Worm (Caenorhabditis elegans) whole organism, L1 larva: ENCODE data around the gene clec-68.

Experiments
- aha-1 ChIP-seq: fragments of 150-350 bp; optimal IDR thresholded peaks from 2 replicates; lab custom pipeline; 2014; ENCODE audit warnings: missing biosample characterization, missing genetic modification characterization
- aly-2 ChIP-seq: fragments of 150-350 bp; optimal IDR thresholded peaks from 2 replicates; lab custom pipeline; 2014; ENCODE audit warnings: missing biosample characterization, missing genetic modification characterization
- ama-1 ChIP-seq: fragments of 150-350 bp; optimal IDR thresholded peaks from 2 replicates; lab custom pipeline; 2014
- ceh-63 ChIP-seq: fragments of 200-800 bp; sonication (Bioruptor generic); optimal IDR thresholded peaks from 2 replicates; lab custom pipeline; 2018; ENCODE audit warnings: mild to moderate bottlenecking, missing genetic modification characterization, missing compliant biosample characterization
- ceh-88 ChIP-seq: fragments of 200-800 bp; sonication (Bioruptor generic); IDR thresholded peaks from 2 replicates; pipeline ENCODE4 v1.3.6; 2022; ENCODE audit warnings: missing genetic modification characterization, missing compliant biosample characterization
- dpl-1 ChIP-seq, 3 experiments: fragments of 150-350 bp in 2 of 3; sonication (generic microtip) in 1 of 3; optimal IDR thresholded peaks; 2 replicates each; lab custom pipeline; 2014 to 2017; ENCODE audit warnings: missing biosample characterization in 3 of 3, missing genetic modification characterization in 3 of 3, missing genetic modification reagents in 3 of 3
- dsc-1 ChIP-seq: sonication (generic microtip); optimal IDR thresholded peaks from 2 replicates; lab custom pipeline; 2016; ENCODE audit warnings: mild to moderate bottlenecking, missing genetic modification characterization, missing compliant biosample characterization
- efl-1 ChIP-seq, 4 experiments: fragments of 150-350 bp; optimal IDR thresholded peaks in 3 of 4; peaks in 1 of 4; 1 replicate in 1 of 4; 2 replicates in 3 of 4; lab custom pipeline; 2014; ENCODE audit warnings: missing biosample characterization in 2 of 4, missing genetic modification characterization in 2 of 4, missing genetic modification reagents in 2 of 4
- efl-3 ChIP-seq: fragments of 200-800 bp; sonication (Bioruptor generic); optimal IDR thresholded peaks from 2 replicates; lab custom pipeline; 2018; ENCODE audit warnings: mild to moderate bottlenecking, missing genetic modification characterization, missing compliant biosample characterization
- egl-13 ChIP-seq: sonication (generic microtip); optimal IDR thresholded peaks from 2 replicates; lab custom pipeline; 2016; ENCODE audit warnings: missing genotype, missing genetic modification reagents, missing genetic modification characterization, missing compliant biosample characterization
- egl-27 ChIP-seq, 2 experiments: fragments of 150-350 bp in 1 of 2; sonication (generic microtip); optimal IDR thresholded peaks; 3 replicates each; lab custom pipeline; 2017 to 2018; ENCODE audit warnings: missing biosample characterization in 2 of 2, missing genetic modification characterization in 2 of 2, missing genetic modification reagents in 2 of 2
- elt-2 ChIP-seq: sonication (generic microtip); optimal IDR thresholded peaks from 2 replicates; lab custom pipeline; 2016; ENCODE audit warnings: missing genetic modification characterization, mild to moderate bottlenecking, inconsistent platforms, missing compliant biosample characterization, missing genetic modification reagents
- elt-3 ChIP-seq, 6 experiments: fragments of 150-350 bp in 1 of 6; sonication (generic microtip); optimal IDR thresholded peaks; 2 replicates each; lab custom pipeline; 2017 to 2018; ENCODE audit warnings: missing biosample characterization in 6 of 6, missing genetic modification characterization in 6 of 6, inconsistent platforms in 1 of 6
- fkh-4 ChIP-seq: sonication (generic microtip); optimal IDR thresholded peaks from 2 replicates; lab custom pipeline; 2016; ENCODE audit warnings: missing compliant biosample characterization, missing genetic modification characterization, borderline replicate concordance
- hlh-4 ChIP-seq: sonication (generic microtip); optimal IDR thresholded peaks from 2 replicates; lab custom pipeline; 2016; ENCODE audit warnings: mild to moderate bottlenecking, missing genetic modification characterization, missing compliant biosample characterization
- irx-1 ChIP-seq: sonication (generic microtip); optimal IDR thresholded peaks from 2 replicates; lab custom pipeline; 2016; ENCODE audit warnings: missing genetic modification characterization, missing compliant biosample characterization
- lin-15B ChIP-seq: fragments of 150-350 bp; sonication (generic microtip); optimal IDR thresholded peaks from 3 replicates; lab custom pipeline; 2014; ENCODE audit warnings: missing biosample characterization, missing genetic modification characterization
- lin-39 ChIP-seq: fragments of 150-350 bp; optimal IDR thresholded peaks from 2 replicates; lab custom pipeline; 2014; ENCODE audit warnings: missing biosample characterization, missing genetic modification reagents, missing genetic modification characterization
- lsy-2 ChIP-seq, 2 experiments: fragments of 150-350 bp; optimal IDR thresholded peaks; 2 replicates each; lab custom pipeline; 2014; ENCODE audit warnings: missing biosample characterization in 2 of 2, missing genetic modification characterization in 2 of 2
- mab-9 ChIP-seq: fragments of 200-800 bp; sonication (Bioruptor generic); IDR thresholded peaks from 2 replicates; pipeline ENCODE4 v1.3.6; 2022; ENCODE audit warnings: missing genetic modification reagents, missing genetic modification characterization, missing compliant biosample characterization
- mef-2 ChIP-seq: fragments of 150-350 bp; optimal IDR thresholded peaks from 2 replicates; lab custom pipeline; 2014; ENCODE audit warnings: missing biosample characterization, missing genetic modification characterization
- mep-1 ChIP-seq: fragments of 150-350 bp; optimal IDR thresholded peaks from 2 replicates; lab custom pipeline; 2014; ENCODE audit warnings: missing biosample characterization, missing genetic modification characterization
- nhr-19 ChIP-seq: fragments of 200-800 bp; sonication (Bioruptor generic); conservative IDR thresholded peaks from 2 replicates; pipeline ENCODE4 v1.3.6; 2022; ENCODE audit warnings: missing genetic modification characterization, missing compliant biosample characterization
- nhr-47 ChIP-seq: sonication (generic microtip); optimal IDR thresholded peaks from 2 replicates; lab custom pipeline; 2016; ENCODE audit warnings: mild to moderate bottlenecking, missing genetic modification characterization, moderate library complexity, missing compliant biosample characterization
- nhr-71 ChIP-seq: sonication (generic microtip); optimal IDR thresholded peaks from 2 replicates; lab custom pipeline; 2016; ENCODE audit warnings: mild to moderate bottlenecking, missing genetic modification characterization, moderate library complexity, missing compliant biosample characterization
- nhr-76 ChIP-seq: sonication (generic microtip); optimal IDR thresholded peaks from 2 replicates; lab custom pipeline; 2017; ENCODE audit warnings: missing biosample characterization, missing genetic modification characterization
- nhr-77 ChIP-seq: fragments of 150-350 bp; optimal IDR thresholded peaks from 2 replicates; lab custom pipeline; 2014; ENCODE audit warnings: missing biosample characterization, missing genetic modification characterization
- nhr-84 ChIP-seq: sonication (generic microtip); optimal IDR thresholded peaks from 2 replicates; lab custom pipeline; 2017; ENCODE audit warnings: missing biosample characterization, missing genetic modification characterization
- nhr-85 ChIP-seq: sonication (generic microtip); peaks from one replicate; lab custom pipeline; 2016; ENCODE audit warnings: missing genetic modification characterization, inconsistent platforms, missing compliant biosample characterization
- pax-3 ChIP-seq: fragments of 200-800 bp; sonication (Bioruptor generic); optimal IDR thresholded peaks from 2 replicates; lab custom pipeline; 2018; ENCODE audit warnings: mild to moderate bottlenecking, missing genetic modification characterization, moderate library complexity, missing compliant biosample characterization
- rnt-1 ChIP-seq: sonication (generic microtip); optimal IDR thresholded peaks from 2 replicates; lab custom pipeline; 2016; ENCODE audit warnings: mild to moderate bottlenecking, missing genetic modification characterization, moderate library complexity, missing compliant biosample characterization
- snu-23 ChIP-seq: sonication (generic microtip); optimal IDR thresholded peaks from 2 replicates; lab custom pipeline; 2016; ENCODE audit warnings: missing genetic modification characterization, missing compliant biosample characterization
- sox-4 ChIP-seq: sonication (generic microtip); optimal IDR thresholded peaks from 2 replicates; lab custom pipeline; 2016; ENCODE audit warnings: missing genetic modification characterization, missing compliant biosample characterization
- sup-37 ChIP-seq: fragments of 200-800 bp; sonication (Bioruptor generic); optimal IDR thresholded peaks from 2 replicates; lab custom pipeline; 2018; ENCODE audit warnings: mild to moderate bottlenecking, missing genetic modification characterization, missing compliant biosample characterization
- tlp-1 ChIP-seq: fragments of 150-350 bp; optimal IDR thresholded peaks from 2 replicates; lab custom pipeline; 2014; ENCODE audit warnings: missing biosample characterization, missing genetic modification characterization
- unc-86 ChIP-seq: sonication (generic microtip); optimal IDR thresholded peaks from 2 replicates; lab custom pipeline; 2016; ENCODE audit warnings: missing genetic modification characterization, missing compliant biosample characterization
- unc-98 ChIP-seq: fragments of 200-800 bp; sonication (Bioruptor generic); IDR thresholded peaks from 2 replicates; pipeline ENCODE4 v1.3.6; 2022; ENCODE audit warnings: missing genetic modification characterization, missing compliant biosample characterization
- vab-15 ChIP-seq: sonication (generic microtip); optimal IDR thresholded peaks from 2 replicates; lab custom pipeline; 2017; ENCODE audit warnings: missing genotype, mild to moderate bottlenecking, missing genetic modification characterization, missing compliant biosample characterization
- ztf-11 ChIP-seq, 2 experiments: sonication (generic microtip); optimal IDR thresholded peaks; 2 replicates each; lab custom pipeline; 2016 to 2017; ENCODE audit warnings: missing genetic modification characterization in 2 of 2, missing biosample characterization in 1 of 2, missing compliant biosample characterization in 1 of 2

clec-68 gene

ce11 chrIV:3885369-3885768 is 40.8 kb upstream of the clec-68 start, which contains the start of gene oac-22:
Gene oac-22 (plus strand): TSS chrIV:3885669.
- TF ChIP-seq vab-15 (tag; lab: Kevin White, UChicago) (no peak), nhr-84 (tag; lab: Kevin White, UChicago) (no peak), rnt-1 (tag; lab: Kevin White, UChicago) (no peak), lsy-2 (tag; optimal IDR thresholded peaks at IDR 0.05; lab: Kevin White, UChicago) (no peak), sox-4 (no peak), nhr-19 (GFP tag; lab: Robert Waterston, UW) (no peak), elt-3 (tag; optimal IDR thresholded peaks at IDR 0.05; lab: Kevin White, UChicago) (no peak)
- TF ChIP-seq, all 84 proteins: peak for 0

DNA sequence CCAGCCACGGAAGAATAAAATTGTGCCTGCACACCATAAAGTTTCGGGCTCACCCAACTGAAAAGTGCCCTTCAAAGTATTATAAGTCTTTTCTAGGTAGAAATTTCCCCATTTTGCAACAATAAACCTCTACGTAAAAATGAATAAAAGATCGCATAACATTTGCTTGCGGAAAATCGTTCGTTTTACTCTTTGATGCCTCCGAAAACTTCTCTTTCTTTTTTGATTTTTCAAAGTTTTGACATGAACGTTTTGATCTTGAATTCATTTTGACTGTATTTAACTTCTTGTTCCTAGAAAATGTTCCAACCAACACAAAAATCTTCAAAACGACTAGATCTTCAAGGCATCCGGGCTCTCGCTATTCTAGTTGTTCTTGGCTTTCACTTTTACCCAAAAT is 37.3 kb upstream of the clec-68 start, which contains the start of gene oac-21:
Gene oac-21, plus strand, starts transcription at position 301 of the 400 bp plus-strand sequence.
- TF ChIP-seq vab-15 (tag; lab: Kevin White, UChicago) (no peak), nhr-76 (no peak), dsc-1 (tag; lab: Kevin White, UChicago) (no peak), irx-1 (no peak), ceh-63 (GFP tag; lab: Kevin White, UChicago) (no peak), ama-1 (lab: Kevin White, UChicago) (no peak), nhr-84 (tag; lab: Kevin White, UChicago) (no peak), ceh-88 (GFP tag; lab: Robert Waterston, UW) (no peak), rnt-1 (tag; lab: Kevin White, UChicago) (no peak), ztf-11 (tag; optimal IDR thresholded peaks at IDR 0.05; lab: Kevin White, UChicago) (no peak), mab-9 (no peak), sup-37 (GFP tag; lab: Kevin White, UChicago) (no peak), lin-39 (tag; lab: Kevin White, UChicago) (no peak), unc-86 (tag; lab: Kevin White, UChicago) (no peak), nhr-47 (tag; lab: Kevin White, UChicago) (no peak), egl-13 (tag; lab: Kevin White, UChicago) (no peak)

ce11 chrIV:3892027-3892426 is 34.2 kb upstream of the clec-68 start, which contains the start of gene F56D6.9:
Gene F56D6.9 (plus strand): TSS chrIV:3892327.
- no peak for TF ChIP-seq nhr-77 (tag; lab: Kevin White, UChicago)
- no peak for TF ChIP-seq unc-98 (GFP tag; lab: Robert Waterston, UW)
- TF ChIP-seq elt-2 (tag; lab: Kevin White, UChicago), result no peak
- TF ChIP-seq aha-1 (tag; lab: Kevin White, UChicago), result no peak
- TF ChIP-seq tlp-1 (tag; lab: Kevin White, UChicago), result no peak
- TF ChIP-seq nhr-47 (tag; lab: Kevin White, UChicago), result no peak
- no peak for TF ChIP-seq lin-15B (tag; lab: Kevin White, UChicago)
- no peak for TF ChIP-seq egl-27 (tag; optimal IDR thresholded peaks at IDR 0.05; lab: Kevin White, UChicago)
- no peak for TF ChIP-seq mef-2 (tag; lab: Kevin White, UChicago)
- TF ChIP-seq lin-39 (tag; lab: Kevin White, UChicago), result no peak
- TF ChIP-seq dpl-1 (GFP tag; optimal IDR thresholded peaks at IDR 0.05; lab: Kevin White, UChicago), result no peak
- no peak for TF ChIP-seq nhr-71
- no peak for TF ChIP-seq nhr-85 (tag; lab: Kevin White, UChicago)
- TF ChIP-seq aly-2 (tag; lab: Kevin White, UChicago), result no peak
- TF ChIP-seq pax-3 (tag; lab: Kevin White, UChicago), result no peak
- TF ChIP-seq hlh-4, result no peak
- TF ChIP-seq ama-1 (lab: Kevin White, UChicago), result no peak
- no peak for TF ChIP-seq efl-3

DNA sequence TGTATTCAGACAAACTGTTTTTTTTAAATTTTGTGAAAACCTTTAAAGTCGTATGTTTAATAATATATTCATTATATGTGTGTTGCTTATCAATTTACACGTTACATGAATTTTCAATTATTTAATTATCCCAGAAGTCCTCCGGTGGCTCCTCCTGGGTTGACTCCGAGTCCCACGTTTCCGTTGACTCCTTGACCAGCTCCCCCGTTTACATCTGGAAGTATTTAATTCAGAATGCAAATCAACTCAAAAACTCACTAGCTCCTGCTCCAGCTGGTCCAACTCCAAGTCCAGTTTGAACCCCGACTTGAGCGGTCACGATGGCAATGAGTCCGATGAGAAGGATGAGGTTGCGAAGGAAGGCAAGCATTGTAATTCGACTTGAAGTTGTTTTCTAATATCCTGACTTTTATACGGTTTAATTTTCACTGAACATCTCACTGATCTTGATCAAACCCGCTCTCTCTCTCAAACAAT is 32.2 kb upstream of the clec-68 start, which contains the start of gene F56D6.8:
Gene F56D6.8, minus strand, starts transcription at position 427 of the 477 bp plus-strand sequence.
- TF ChIP-seq snu-23 (GFP tag; lab: Kevin White, UChicago) (no peak), fkh-4 (peak; percentile 45), nhr-76 (no peak), efl-1 (optimal IDR thresholded peaks at IDR 0.05; lab: Kevin White, UChicago) (no peak), efl-1 (GFP tag; optimal IDR thresholded peaks at IDR 0.05 in 1 of 2; lab: Kevin White, UChicago) (peak in 1 of 2 experiments; percentile 67), unc-86 (tag; lab: Kevin White, UChicago) (no peak), dsc-1 (tag; lab: Kevin White, UChicago) (peak; percentile 75), mep-1 (no peak)
